Worm (Caenorhabditis elegans): ENCODE data around the gene Y69H2.10.

Y69H2.10 gene

DNA sequence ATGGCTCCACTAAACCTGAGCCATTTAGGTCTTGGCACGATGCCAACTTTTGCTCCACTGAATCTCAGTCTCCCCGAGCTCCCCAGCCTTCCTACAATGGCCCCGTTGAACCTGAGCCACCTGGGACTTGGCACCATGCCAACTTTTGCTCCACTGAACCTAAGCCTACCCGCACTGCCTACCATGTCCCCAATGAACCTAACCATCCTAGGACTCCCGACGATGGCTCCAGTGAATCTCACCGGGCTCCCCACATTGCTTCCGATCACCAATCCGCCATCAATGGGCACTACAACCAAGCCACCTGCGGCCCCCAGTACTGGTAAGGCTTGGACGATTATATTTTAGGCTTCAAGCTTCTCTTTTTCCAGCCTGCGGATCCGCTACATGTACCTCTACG is 1.7 kb downstream of the Y69H2.10 start:
- TF ChIP-seq unc-86 (tag; optimal IDR thresholded peaks at IDR 0.05) (no peak), efl-1 (optimal IDR thresholded peaks at IDR 0.05) (no peak), efl-1 (GFP tag; optimal IDR thresholded peaks at IDR 0.05 in 1 of 2) (peak in 1 of 2 experiments; percentile 82)

ce11 chrV:18674367-18674766 is 4.2 kb downstream of the Y69H2.10 start:
- TF ChIP-seq unc-62 (GFP tag; optimal IDR thresholded peaks at IDR 0.05): no peak
- no peak for TF ChIP-seq unc-86 (tag; optimal IDR thresholded peaks at IDR 0.05)
- no peak for TF ChIP-seq lin-35 (GFP tag; optimal IDR thresholded peaks at IDR 0.05)
- no peak for TF ChIP-seq snpc-4 (tag; optimal IDR thresholded peaks at IDR 0.05)
- TF ChIP-seq ceh-88 (GFP tag; IDR thresholded peaks at IDR 0.05): no peak

- TF ChIP-seq nhr-12 (tag; optimal IDR thresholded peaks at IDR 0.05): no peak
- TF ChIP-seq efl-3 (GFP tag; optimal IDR thresholded peaks at IDR 0.05): no peak
- TF ChIP-seq unc-30 (tag; optimal IDR thresholded peaks at IDR 0.05): no peak
- TF ChIP-seq nhr-47 (tag; optimal IDR thresholded peaks at IDR 0.05): peak; percentile 64
- peak; percentile 80 for TF ChIP-seq dsc-1 (tag; optimal IDR thresholded peaks at IDR 0.05)
- peak; percentile 63 for TF ChIP-seq fkh-8 (tag; optimal IDR thresholded peaks at IDR 0.05)
- no peak for TF ChIP-seq Y116A8C.19 (tag; optimal IDR thresholded peaks at IDR 0.05; ENCODE audit: borderline replicate concordance)
- no peak for TF ChIP-seq ztf-11 (tag; optimal IDR thresholded peaks at IDR 0.05)
- peak; percentile 7 for TF ChIP-seq egl-13 (tag; optimal IDR thresholded peaks at IDR 0.05)
- TF ChIP-seq sptf-1 (tag; optimal IDR thresholded peaks at IDR 0.05): no peak
- peak; percentile 54 for TF ChIP-seq pax-3 (tag; optimal IDR thresholded peaks at IDR 0.05)
- TF ChIP-seq zip-4 (GFP tag; optimal IDR thresholded peaks at IDR 0.05): no peak
- TF ChIP-seq sox-4 (tag; optimal IDR thresholded peaks at IDR 0.05): peak; percentile 12
- no peak for TF ChIP-seq efl-1 (optimal IDR thresholded peaks at IDR 0.05)
- no peak for TF ChIP-seq efl-1 (GFP tag; optimal IDR thresholded peaks at IDR 0.05 in 1 of 2)
Measured at ce11 chrV:18684455-18684987, 14.4 kb downstream of the Y69H2.10 start, which contains the start of gene Y69H2.17. Gene Y69H2.17 (plus strand): TSS chrV:18684937.

ce11 chrV:18687361-18687760 is 17.2 kb downstream of the Y69H2.10 start:
- TF ChIP-seq nhr-237 (tag; optimal IDR thresholded peaks at IDR 0.05) (no peak), efl-1 (optimal IDR thresholded peaks at IDR 0.05) (no peak), efl-1 (GFP tag; optimal IDR thresholded peaks at IDR 0.05 in 1 of 2) (peak in 1 of 2 experiments; percentile 71)

DNA sequence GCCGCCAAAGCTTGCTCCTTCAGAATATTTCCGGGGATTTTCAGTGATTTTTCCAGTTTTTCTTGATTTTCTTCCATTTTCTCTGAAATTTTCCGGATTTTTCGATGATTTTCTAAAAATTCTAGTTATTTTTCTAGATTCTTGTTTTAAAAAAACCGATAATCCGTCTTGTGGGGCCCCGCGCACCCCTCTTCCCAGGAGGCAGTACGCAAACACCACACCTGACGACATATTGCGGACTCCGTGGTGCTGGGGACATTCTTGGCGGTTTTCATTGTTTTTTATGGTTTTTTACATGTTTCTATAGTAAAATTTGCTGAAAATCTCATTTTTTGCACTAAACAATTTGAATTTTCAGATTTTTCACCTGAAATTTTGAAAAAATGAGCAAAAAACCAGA is 19.6 kb downstream of the Y69H2.10 start, which contains the start of the genes ubc-19 and Y69H2.7:
Gene ubc-19 (minus strand): TSS at position 82 of the 400 bp plus-strand sequence.
Gene Y69H2.7 (plus strand): TSS at position 309 of the 400 bp plus-strand sequence.
- peak; percentile 44 for TF ChIP-seq snpc-4 (tag; optimal IDR thresholded peaks at IDR 0.05)
- peak; percentile 20 for TF ChIP-seq fkh-8 (tag; optimal IDR thresholded peaks at IDR 0.05)
- peak; percentile 7; the same call in 1 of the 2 replicates for TF ChIP-seq isw-1 (GFP tag; IDR thresholded peaks at IDR 0.05)
- no peak for TF ChIP-seq lin-14 (GFP tag; optimal IDR thresholded peaks at IDR 0.05)
- TF ChIP-seq efl-1 (optimal IDR thresholded peaks at IDR 0.05): peak; percentile 3 to 48
- TF ChIP-seq efl-1 (GFP tag; optimal IDR thresholded peaks at IDR 0.05 in 1 of 2): peak; percentile 51 to 95
- TF ChIP-seq nhr-76 (tag; optimal IDR thresholded peaks at IDR 0.05): no peak
- TF ChIP-seq egl-13 (tag; optimal IDR thresholded peaks at IDR 0.05): no peak
- TF ChIP-seq ceh-82 (tag; optimal IDR thresholded peaks at IDR 0.05): peak in 2 of 3 experiments; percentile 33 to 41
- TF ChIP-seq dsc-1 (tag; optimal IDR thresholded peaks at IDR 0.05): peak; percentile 2
- TF ChIP-seq nhr-20 (tag; optimal IDR thresholded peaks at IDR 0.05): no peak
- peak; percentile 3 to 59 (median 43) for TF ChIP-seq dpl-1 (GFP tag; optimal IDR thresholded peaks at IDR 0.05)
- TF ChIP-seq lir-3 (tag; optimal IDR thresholded peaks at IDR 0.05; ENCODE audit: poor library complexity): no peak
- peak; percentile 22 for TF ChIP-seq xbp-1 (tag; optimal IDR thresholded peaks at IDR 0.05)
- TF ChIP-seq swsn-7 (tag; optimal IDR thresholded peaks at IDR 0.05): peak; percentile 45
- peak; percentile 58 for TF ChIP-seq snu-23 (GFP tag; optimal IDR thresholded peaks at IDR 0.05)
- no peak for TF ChIP-seq vab-15 (tag; optimal IDR thresholded peaks at IDR 0.05)
- peak; percentile 57 to 59 for TF ChIP-seq lsy-2 (tag; optimal IDR thresholded peaks at IDR 0.05)
- no peak for TF ChIP-seq unc-62 (GFP tag; optimal IDR thresholded peaks at IDR 0.05)
- no peak for TF ChIP-seq lin-39 (tag; optimal IDR thresholded peaks at IDR 0.05)
- peak; percentile 66 for TF ChIP-seq mep-1 (tag; optimal IDR thresholded peaks at IDR 0.05)
- peak; percentile 21 for TF ChIP-seq nhr-47 (tag; optimal IDR thresholded peaks at IDR 0.05)
- TF ChIP-seq ama-1 (optimal IDR thresholded peaks at IDR 0.05): no peak
- peak; percentile 45 for TF ChIP-seq nhr-19 (GFP tag; conservative IDR thresholded peaks at IDR 0.05)
- peak; percentile 92 for TF ChIP-seq F16B12.6 (tag; optimal IDR thresholded peaks at IDR 0.05)
- TF ChIP-seq lin-35 (GFP tag; optimal IDR thresholded peaks at IDR 0.05): peak in 1 of 2 experiments; percentile 46

Measured in whole organism, L1 larva.